Worm (Caenorhabditis elegans) whole organism, mixed stage, embryonic: Measurements from ENCODE around the gene E_BE45912.2.

ENCODE experiments used
- M03D4.4 ChIP-seq: sonication (generic microtip); optimal IDR thresholded peaks from 2 replicates; lab custom pipeline; 2017; ENCODE audit warnings: mild to moderate bottlenecking, missing genetic modification characterization, missing compliant biosample characterization
- bed-3 ChIP-seq: fragments of 200-800 bp; sonication (Bioruptor generic); optimal IDR thresholded peaks from 3 replicates; lab custom pipeline; 2018; ENCODE audit warnings: mild to moderate bottlenecking, missing genetic modification characterization, moderate library complexity, missing compliant biosample characterization
- blmp-1 ChIP-seq: fragments of 150-350 bp; optimal IDR thresholded peaks from 2 replicates; lab custom pipeline; 2014; ENCODE audit warnings: missing biosample characterization, missing genetic modification characterization
- ceh-39 ChIP-seq: fragments of 150-350 bp; optimal IDR thresholded peaks from 2 replicates; lab custom pipeline; 2014; ENCODE audit warnings: missing biosample characterization, missing genetic modification characterization
- ceh-43 ChIP-seq: fragments of 200-800 bp; sonication (Bioruptor generic); optimal IDR thresholded peaks from 2 replicates; lab custom pipeline; 2018; ENCODE audit warnings: mild to moderate bottlenecking, missing genetic modification characterization, moderate library complexity, missing compliant biosample characterization
- ceh-83 ChIP-seq: fragments of 200-800 bp; sonication (Bioruptor generic); optimal IDR thresholded peaks from 2 replicates; lab custom pipeline; 2018; ENCODE audit warnings: mild to moderate bottlenecking, missing genetic modification characterization, missing compliant biosample characterization
- cnd-1 ChIP-seq: fragments of 200-800 bp; sonication (Bioruptor generic); optimal IDR thresholded peaks from 2 replicates; lab custom pipeline; 2018; ENCODE audit warnings: mild to moderate bottlenecking, missing genetic modification characterization, missing compliant biosample characterization
- drap-1 ChIP-seq: fragments of 200-800 bp; sonication (Bioruptor generic); optimal IDR thresholded peaks from 3 replicates; lab custom pipeline; 2018; ENCODE audit warnings: mild to moderate bottlenecking, missing genetic modification characterization, missing compliant biosample characterization
- elt-1 ChIP-seq: sonication (generic microtip); optimal IDR thresholded peaks from 2 replicates; lab custom pipeline; 2017; ENCODE audit warnings: missing genetic modification characterization, mild to moderate bottlenecking, missing compliant biosample characterization, antibody characterized with exemption, moderate library complexity, borderline replicate concordance; ENCODE audit not compliant: insufficient read depth
- elt-3 ChIP-seq: fragments of 150-350 bp; optimal IDR thresholded peaks from 2 replicates; lab custom pipeline; 2014; ENCODE audit warnings: missing biosample characterization, missing genetic modification characterization
- flh-1 ChIP-seq: fragments of 200-800 bp; sonication (Bioruptor generic); optimal IDR thresholded peaks from 2 replicates; lab custom pipeline; 2018; ENCODE audit warnings: mild to moderate bottlenecking, missing genetic modification characterization, moderate library complexity, missing compliant biosample characterization
- ham-2 ChIP-seq: fragments of 200-800 bp; sonication (Bioruptor generic); optimal IDR thresholded peaks from 2 replicates; lab custom pipeline; 2018; ENCODE audit warnings: mild to moderate bottlenecking, missing genetic modification characterization, missing compliant biosample characterization
- lin-13 ChIP-seq: fragments of 150-350 bp; optimal IDR thresholded peaks from 2 replicates; lab custom pipeline; 2014; ENCODE audit warnings: missing biosample characterization, missing genetic modification characterization
- lin-32 ChIP-seq: fragments of 200-800 bp; sonication (Bioruptor generic); optimal IDR thresholded peaks from 2 replicates; lab custom pipeline; 2018; ENCODE audit warnings: mild to moderate bottlenecking, missing genetic modification characterization, missing compliant biosample characterization
- lsy-2 ChIP-seq: fragments of 150-350 bp; optimal IDR thresholded peaks from 2 replicates; lab custom pipeline; 2014; ENCODE audit warnings: missing biosample characterization, missing genetic modification characterization
- mab-5 ChIP-seq: fragments of 150-350 bp; optimal IDR thresholded peaks from 2 replicates; lab custom pipeline; 2014; ENCODE audit warnings: missing biosample characterization, missing genetic modification characterization
- mep-1 ChIP-seq: fragments of 150-350 bp; optimal IDR thresholded peaks from 2 replicates; lab custom pipeline; 2017; ENCODE audit warnings: missing biosample characterization, missing genetic modification reagents, missing genetic modification characterization, inconsistent platforms
- mls-2 ChIP-seq: sonication (generic microtip); optimal IDR thresholded peaks from 2 replicates; lab custom pipeline; 2016; ENCODE audit warnings: mild to moderate bottlenecking, missing genetic modification characterization, moderate library complexity, missing compliant biosample characterization
- nhr-12 ChIP-seq: fragments of 150-350 bp; optimal IDR thresholded peaks from 2 replicates; lab custom pipeline; 2014; ENCODE audit warnings: missing biosample characterization, missing genetic modification characterization
- nhr-2 ChIP-seq: fragments of 150-350 bp; optimal IDR thresholded peaks from 2 replicates; lab custom pipeline; 2014; ENCODE audit warnings: missing biosample characterization, missing genetic modification characterization
- nhr-237 ChIP-seq: fragments of 150-350 bp; optimal IDR thresholded peaks from 2 replicates; lab custom pipeline; 2014; ENCODE audit warnings: missing biosample characterization, missing genetic modification characterization
- nhr-28 ChIP-seq: fragments of 150-350 bp; optimal IDR thresholded peaks from 2 replicates; lab custom pipeline; 2014; ENCODE audit warnings: missing biosample characterization, missing genetic modification characterization
- nhr-76 ChIP-seq: sonication (generic microtip); optimal IDR thresholded peaks from 2 replicates; lab custom pipeline; 2017; ENCODE audit warnings: missing biosample characterization, missing genetic modification characterization
- pha-4 ChIP-seq: fragments of 150-350 bp; optimal IDR thresholded peaks from 2 replicates; lab custom pipeline; 2018; ENCODE audit warnings: missing biosample characterization, missing genetic modification reagents, missing genetic modification characterization
- snpc-4 ChIP-seq: fragments of 150-350 bp; optimal IDR thresholded peaks from 2 replicates; lab custom pipeline; 2014; ENCODE audit warnings: missing biosample characterization, missing genetic modification characterization
- sptf-1 ChIP-seq: sonication (generic microtip); optimal IDR thresholded peaks from 2 replicates; lab custom pipeline; 2017; ENCODE audit warnings: mild to moderate bottlenecking, missing genetic modification characterization, moderate library complexity, missing compliant biosample characterization
- tbx-8 ChIP-seq: fragments of 200-800 bp; sonication (Bioruptor generic); optimal IDR thresholded peaks from 2 replicates; lab custom pipeline; 2018; ENCODE audit warnings: mild to moderate bottlenecking, missing genetic modification characterization, moderate library complexity, missing compliant biosample characterization
- unc-39 ChIP-seq: fragments of 150-350 bp; optimal IDR thresholded peaks from 2 replicates; lab custom pipeline; 2014; ENCODE audit warnings: missing biosample characterization, missing genetic modification characterization
- unc-62 ChIP-seq: fragments of 150-350 bp; optimal IDR thresholded peaks from 2 replicates; lab custom pipeline; 2014; ENCODE audit warnings: missing biosample characterization, missing genetic modification reagents, missing genetic modification characterization
- zip-8 ChIP-seq: fragments of 150-350 bp; optimal IDR thresholded peaks from 2 replicates; lab custom pipeline; 2014; ENCODE audit warnings: missing biosample characterization, missing genetic modification characterization
- ztf-11 ChIP-seq: fragments of 150-350 bp; optimal IDR thresholded peaks from 2 replicates; lab custom pipeline; 2014; ENCODE audit warnings: missing biosample characterization, missing genetic modification characterization

The E_BE45912.2 gene

ce11 chrIII:1059961-1060360 lies 29.1 kb upstream of the E_BE45912.2 start, which contains the start of gene BE0003N10.6:
TSS of gene BE0003N10.6 (minus strand) at chrIII:1060061.
- TF ChIP-seq ceh-43 (no peak), nhr-12 (no peak), elt-1 (tag; lab: Kevin White, UChicago) (no peak), ceh-83 (no peak), ham-2 (GFP tag; lab: Kevin White, UChicago) (no peak), tbx-8 (no peak), nhr-237 (no peak)

- TF ChIP-seq zip-8 (tag; lab: Kevin White, UChicago) (no peak), sptf-1 (no peak), unc-39 (tag; lab: Kevin White, UChicago) (no peak), pha-4 (no peak)
These were observed 28.0 kb upstream of the E_BE45912.2 start for ce11 chrIII:1058881-1059280.

DNA sequence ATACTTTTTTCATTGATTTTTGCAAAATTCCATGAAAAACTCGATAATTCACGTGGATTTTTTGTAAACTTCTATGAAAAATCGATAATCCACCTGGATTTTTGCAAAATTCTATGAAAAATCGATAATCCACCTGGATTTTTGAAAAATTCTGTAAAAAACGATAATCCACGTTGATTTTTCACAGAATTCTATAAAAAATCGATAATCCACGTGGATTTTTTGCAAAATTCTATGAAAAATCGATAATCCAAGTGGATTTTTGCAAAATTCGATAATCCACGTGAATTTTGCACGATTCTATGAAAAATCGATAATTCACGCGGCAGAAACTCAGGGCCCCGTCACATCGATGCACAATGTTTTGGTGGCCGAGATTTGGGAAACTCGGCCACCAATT lies 27.2 kb upstream of the E_BE45912.2 start:
- TF ChIP-seq flh-1 (GFP tag; lab: Kevin White, UChicago): no peak
- TF ChIP-seq nhr-76 (tag; lab: Kevin White, UChicago): no peak
- no peak for TF ChIP-seq snpc-4 (tag; lab: Kevin White, UChicago)
- no peak for TF ChIP-seq nhr-28 (tag; lab: Kevin White, UChicago)
- no peak for TF ChIP-seq blmp-1
- TF ChIP-seq unc-62 (GFP tag; lab: Kevin White, UChicago): no peak
- TF ChIP-seq elt-3 (tag; lab: Kevin White, UChicago): no peak
- no peak for TF ChIP-seq zip-8 (tag; lab: Kevin White, UChicago)
- TF ChIP-seq ham-2 (GFP tag; lab: Kevin White, UChicago): no peak
- no peak for TF ChIP-seq lin-32 (GFP tag; lab: Kevin White, UChicago)
- TF ChIP-seq sptf-1: no peak
- no peak for TF ChIP-seq cnd-1 (tag; lab: Kevin White, UChicago)
- no peak for TF ChIP-seq ztf-11 (tag; lab: Kevin White, UChicago)
- TF ChIP-seq, all 35 proteins: peak for 0

DNA sequence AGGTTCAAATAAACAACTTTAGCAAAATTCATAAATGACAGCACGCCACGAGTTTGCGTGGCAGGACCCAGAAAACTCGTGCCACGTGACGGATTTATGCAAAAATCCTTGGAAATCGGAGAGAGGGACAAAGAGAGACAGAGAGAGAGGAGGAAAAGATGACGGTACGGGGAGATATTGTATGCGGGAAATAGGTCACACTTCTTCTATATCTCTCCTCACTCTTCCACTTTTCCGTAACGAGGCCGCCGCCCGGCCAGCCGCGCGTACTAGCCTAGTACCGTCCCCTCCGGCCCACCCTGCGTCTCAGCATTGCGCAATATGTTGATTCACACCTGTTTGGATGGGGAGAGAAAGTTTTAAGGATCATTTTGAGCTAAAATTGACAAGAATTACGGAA lies 23.2 kb upstream of the E_BE45912.2 start:
- TF ChIP-seq nhr-2 (peak; percentile 55), ceh-39 (tag; lab: Kevin White, UChicago) (no peak), nhr-28 (tag; lab: Kevin White, UChicago) (no peak), elt-1 (tag; lab: Kevin White, UChicago) (no peak), mab-5 (tag; lab: Kevin White, UChicago) (no peak), flh-1 (GFP tag; lab: Kevin White, UChicago) (no peak), snpc-4 (tag; lab: Kevin White, UChicago) (no peak), mep-1 (tag; lab: Kevin White, UChicago) (no peak), unc-62 (GFP tag; lab: Kevin White, UChicago) (no peak), sptf-1 (peak; percentile 17), mls-2 (tag; lab: Kevin White, UChicago) (no peak), zip-8 (tag; lab: Kevin White, UChicago) (peak; percentile 71), ceh-83 (peak; percentile 59), ham-2 (GFP tag; lab: Kevin White, UChicago) (peak; percentile 86), drap-1 (peak; percentile 4), nhr-12 (no peak), blmp-1 (no peak)

DNA sequence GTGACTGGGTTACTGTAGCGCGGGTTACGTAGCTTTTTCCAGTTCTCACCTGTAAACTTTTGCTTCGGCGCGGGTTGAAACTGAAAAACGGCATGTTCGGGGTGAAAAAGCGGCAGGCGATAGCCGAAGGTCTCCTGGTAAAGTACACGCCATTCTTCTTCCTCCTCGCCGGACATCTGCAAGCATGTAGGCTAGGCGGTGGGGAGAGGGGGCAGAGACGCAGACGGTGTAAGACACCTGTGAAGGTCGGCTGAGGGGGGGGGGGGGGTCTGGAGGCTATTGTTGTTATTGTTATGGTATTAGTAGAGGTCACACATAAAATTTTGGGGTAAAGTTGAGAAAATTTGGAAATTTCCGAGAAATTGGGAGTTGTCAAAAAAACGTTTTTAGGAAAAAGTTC lies 22.2 kb upstream of the E_BE45912.2 start, which contains the start of gene fbxo-11.2:
Gene fbxo-11.2 (minus strand): TSS at position 176 of the 400 bp plus-strand sequence.
- TF ChIP-seq snpc-4 (tag; lab: Kevin White, UChicago): no peak
- peak; percentile 13 for TF ChIP-seq sptf-1
- TF ChIP-seq tbx-8: peak; percentile 16
- TF ChIP-seq M03D4.4 (tag; lab: Kevin White, UChicago): peak; percentile 24
- TF ChIP-seq zip-8 (tag; lab: Kevin White, UChicago): no peak
- TF ChIP-seq lsy-2 (tag; lab: Kevin White, UChicago): no peak
- no peak for TF ChIP-seq unc-62 (GFP tag; lab: Kevin White, UChicago)
- TF ChIP-seq mls-2 (tag; lab: Kevin White, UChicago): no peak
- TF ChIP-seq ham-2 (GFP tag; lab: Kevin White, UChicago): peak; percentile 95
- TF ChIP-seq cnd-1 (tag; lab: Kevin White, UChicago): peak; percentile 41
- TF ChIP-seq lin-13 (tag; lab: Kevin White, UChicago): no peak

DNA sequence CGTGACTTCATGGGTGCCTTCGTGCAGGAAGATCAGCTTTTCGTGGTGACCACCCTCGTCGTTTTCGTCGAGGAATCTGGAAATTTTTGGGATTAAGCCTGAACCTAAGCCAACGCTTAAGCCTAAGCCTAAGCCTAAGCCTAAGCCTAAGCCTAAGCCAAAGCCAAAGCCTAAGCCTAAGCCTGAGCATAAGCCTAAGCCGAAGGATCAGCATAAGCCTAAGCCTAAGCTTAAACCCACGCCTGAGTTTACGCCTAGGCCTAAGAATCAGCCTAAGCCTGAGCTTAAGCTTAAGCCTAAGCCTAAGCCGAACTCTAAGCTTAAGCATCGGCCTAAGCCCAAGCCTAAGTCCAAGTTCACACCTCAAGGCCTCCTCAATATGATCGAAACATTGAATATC lies 21.4 kb upstream of the E_BE45912.2 start:
- TF ChIP-seq ham-2 (GFP tag; lab: Kevin White, UChicago) (peak; percentile 31), bed-3 (GFP tag; lab: Kevin White, UChicago) (no peak), sptf-1 (no peak)
